Worm (Caenorhabditis elegans) whole organism, L4 larva: ENCODE results near the gene ZK892.3.
A peak's percentile ranks its signal among the peaks of the same experiment; 100 is the strongest.

ENCODE experiments used
- F10B5.3 ChIP-seq: sonication (generic microtip); optimal IDR thresholded peaks from 2 replicates; lab custom pipeline; 2016; ENCODE audit warnings: mild to moderate bottlenecking, missing genetic modification characterization, missing compliant biosample characterization
- F44E2.7 ChIP-seq: fragments of 200-800 bp; sonication (Bioruptor generic); IDR thresholded peaks from 2 replicates; pipeline ENCODE4 v2.1.2; 2022; ENCODE audit warnings: missing genetic modification characterization, missing compliant biosample characterization
- T26A8.4 ChIP-seq: fragments of 200-800 bp; sonication (Bioruptor generic); IDR thresholded peaks from 2 replicates; pipeline ENCODE4 v1.3.6; 2022; ENCODE audit warnings: missing genetic modification characterization, missing compliant biosample characterization
- Y75B8A.6 ChIP-seq: fragments of 200-800 bp; sonication (Bioruptor generic); IDR thresholded peaks from 2 replicates; pipeline ENCODE4 v1.3.6; 2022; ENCODE audit warnings: missing genetic modification reagents, missing genetic modification characterization, missing compliant biosample characterization
- aha-1 ChIP-seq: fragments of 150-350 bp; peaks from one replicate; lab custom pipeline; 2014; ENCODE audit warnings: missing biosample characterization, missing genetic modification characterization
- ceh-20 ChIP-seq: fragments of 200-800 bp; sonication (Bioruptor generic); IDR thresholded peaks from 2 replicates; pipeline ENCODE4 v1.3.6; 2022; ENCODE audit warnings: missing genetic modification reagents, missing genetic modification characterization, missing compliant biosample characterization
- daf-12 ChIP-seq: fragments of 150-350 bp; optimal IDR thresholded peaks from 2 replicates; lab custom pipeline; 2014; ENCODE audit warnings: missing biosample characterization, missing genetic modification reagents, missing genetic modification characterization
- daf-8 ChIP-seq: fragments of 200-800 bp; sonication (Bioruptor generic); IDR thresholded peaks from 2 replicates; pipeline ENCODE4 v1.3.6; 2022; ENCODE audit warnings: missing genetic modification characterization, missing compliant biosample characterization
- dpl-1 ChIP-seq: fragments of 150-350 bp; optimal IDR thresholded peaks from 2 replicates; lab custom pipeline; 2014; ENCODE audit warnings: missing biosample characterization, missing genetic modification reagents, missing genetic modification characterization
- dve-1 ChIP-seq: sonication (generic microtip); optimal IDR thresholded peaks from 2 replicates; lab custom pipeline; 2017; ENCODE audit warnings: antibody characterized with exemption, mild to moderate bottlenecking, missing genetic modification characterization, missing compliant biosample characterization; ENCODE audit not compliant: insufficient read depth
- hlh-11 ChIP-seq: fragments of 200-800 bp; sonication (Bioruptor generic); optimal IDR thresholded peaks from 2 replicates; lab custom pipeline; 2018; ENCODE audit warnings: mild to moderate bottlenecking, missing genetic modification characterization, missing compliant biosample characterization
- jun-1 ChIP-seq: fragments of 150-350 bp; optimal IDR thresholded peaks from 2 replicates; lab custom pipeline; 2014; ENCODE audit warnings: missing biosample characterization, missing genetic modification reagents, missing genetic modification characterization
- lim-7 ChIP-seq: fragments of 200-800 bp; sonication (Bioruptor generic); IDR thresholded peaks from 2 replicates; pipeline ENCODE4 v1.3.6; 2022; ENCODE audit warnings: missing genetic modification characterization, missing compliant biosample characterization
- lin-15B ChIP-seq: fragments of 150-350 bp; sonication (generic microtip); optimal IDR thresholded peaks from 3 replicates; lab custom pipeline; 2014; ENCODE audit warnings: missing biosample characterization, missing genetic modification characterization
- lin-38 ChIP-seq: fragments of 200-800 bp; sonication (Bioruptor generic); IDR thresholded peaks from 2 replicates; pipeline ENCODE4 v1.3.6; 2022; ENCODE audit warnings: missing genetic modification reagents, missing genetic modification characterization, missing compliant biosample characterization
- lir-3 ChIP-seq: sonication (generic microtip); optimal IDR thresholded peaks from 2 replicates; lab custom pipeline; 2016; ENCODE audit warnings: mild to moderate bottlenecking, missing genetic modification characterization, missing compliant biosample characterization
- mxl-2 ChIP-seq: fragments of 200-800 bp; sonication (Bioruptor generic); conservative IDR thresholded peaks from 2 replicates; pipeline ENCODE4 v1.3.6; 2022; ENCODE audit warnings: missing genetic modification reagents, missing genetic modification characterization, missing compliant biosample characterization
- mxl-3 ChIP-seq: fragments of 200-800 bp; sonication (Bioruptor generic); optimal IDR thresholded peaks from 2 replicates; lab custom pipeline; 2018; ENCODE audit warnings: mild to moderate bottlenecking, missing genetic modification characterization, missing compliant biosample characterization
- nhr-10 ChIP-seq: fragments of 150-350 bp; optimal IDR thresholded peaks from 2 replicates; lab custom pipeline; 2014; ENCODE audit warnings: missing biosample characterization, missing genetic modification characterization
- nhr-11 ChIP-seq: fragments of 150-350 bp; optimal IDR thresholded peaks from 2 replicates; lab custom pipeline; 2014; ENCODE audit warnings: missing biosample characterization, missing genetic modification characterization
- nhr-237 ChIP-seq: sonication (generic microtip); optimal IDR thresholded peaks from 2 replicates; lab custom pipeline; 2017; ENCODE audit warnings: missing biosample characterization, missing genetic modification characterization
- nhr-28 ChIP-seq: fragments of 150-350 bp; optimal IDR thresholded peaks from 2 replicates; lab custom pipeline; 2014; ENCODE audit warnings: missing biosample characterization, missing genetic modification characterization
- nhr-41 ChIP-seq: fragments of 200-800 bp; sonication (Bioruptor generic); IDR thresholded peaks from 2 replicates; pipeline ENCODE4 v1.3.6; 2022; ENCODE audit warnings: missing genetic modification reagents, missing genetic modification characterization, missing compliant biosample characterization
- nhr-48 ChIP-seq: sonication (generic microtip); optimal IDR thresholded peaks from 2 replicates; lab custom pipeline; 2016; ENCODE audit warnings: mild to moderate bottlenecking, missing genetic modification characterization, missing compliant biosample characterization
- nhr-76 ChIP-seq: fragments of 150-350 bp; optimal IDR thresholded peaks from 2 replicates; lab custom pipeline; 2014; ENCODE audit warnings: missing biosample characterization, missing genetic modification characterization
- nhr-77 ChIP-seq: fragments of 150-350 bp; optimal IDR thresholded peaks from 2 replicates; lab custom pipeline; 2014; ENCODE audit warnings: missing biosample characterization, missing genetic modification characterization
- pha-4 ChIP-seq, 2 experiments: fragments of 150-350 bp in 1 of 2; fragments of 200-800 bp in 1 of 2; sonication (Bioruptor generic) in 1 of 2; IDR thresholded peaks in 1 of 2; optimal IDR thresholded peaks in 1 of 2; 2 replicates each; pipeline versions ENCODE4 v1.3.6 to Lab custom; 2014 to 2022; ENCODE audit warnings: missing genetic modification characterization in 2 of 2, missing genetic modification reagents in 2 of 2, missing biosample characterization in 1 of 2, missing compliant biosample characterization in 1 of 2
- php-3 ChIP-seq: fragments of 200-800 bp; sonication (Bioruptor generic); IDR thresholded peaks from 2 replicates; pipeline ENCODE4 v1.3.6; 2022; ENCODE audit warnings: missing genetic modification reagents, missing genetic modification characterization, missing compliant biosample characterization
- skn-1 ChIP-seq: fragments of 150-350 bp; optimal IDR thresholded peaks from 2 replicates; lab custom pipeline; 2014; ENCODE audit warnings: missing biosample characterization, missing genetic modification characterization
- snpc-1.2 ChIP-seq: fragments of 200-800 bp; sonication (Bioruptor generic); IDR thresholded peaks from 2 replicates; pipeline ENCODE4 v1.3.6; 2022; ENCODE audit warnings: missing genetic modification reagents, missing genetic modification characterization, missing compliant biosample characterization
- spr-1 ChIP-seq: sonication (generic microtip); optimal IDR thresholded peaks from 2 replicates; lab custom pipeline; 2016; ENCODE audit warnings: mild to moderate bottlenecking, missing genetic modification characterization, missing compliant biosample characterization
- tra-1 ChIP-seq: fragments of 200-800 bp; sonication (Bioruptor generic); IDR thresholded peaks from 2 replicates; pipeline ENCODE4 v1.3.6; 2022; ENCODE audit warnings: missing genetic modification reagents, missing genetic modification characterization, missing compliant biosample characterization
- unc-130 ChIP-seq: sonication (generic microtip); optimal IDR thresholded peaks from 2 replicates; lab custom pipeline; 2016; ENCODE audit warnings: missing genetic modification reagents, missing genetic modification characterization, missing compliant biosample characterization
- vab-7 ChIP-seq: fragments of 200-800 bp; sonication (Bioruptor generic); IDR thresholded peaks from 2 replicates; pipeline ENCODE4 v1.3.6; 2022; ENCODE audit warnings: missing genetic modification reagents, missing genetic modification characterization, missing compliant biosample characterization
- ztf-11 ChIP-seq: fragments of 150-350 bp; optimal IDR thresholded peaks from 2 replicates; lab custom pipeline; 2014; ENCODE audit warnings: missing biosample characterization, missing genetic modification characterization
- ztf-7 ChIP-seq: fragments of 150-350 bp; optimal IDR thresholded peaks from 2 replicates; lab custom pipeline; 2014; ENCODE audit warnings: missing biosample characterization, missing genetic modification characterization

The ZK892.3 gene

DNA sequence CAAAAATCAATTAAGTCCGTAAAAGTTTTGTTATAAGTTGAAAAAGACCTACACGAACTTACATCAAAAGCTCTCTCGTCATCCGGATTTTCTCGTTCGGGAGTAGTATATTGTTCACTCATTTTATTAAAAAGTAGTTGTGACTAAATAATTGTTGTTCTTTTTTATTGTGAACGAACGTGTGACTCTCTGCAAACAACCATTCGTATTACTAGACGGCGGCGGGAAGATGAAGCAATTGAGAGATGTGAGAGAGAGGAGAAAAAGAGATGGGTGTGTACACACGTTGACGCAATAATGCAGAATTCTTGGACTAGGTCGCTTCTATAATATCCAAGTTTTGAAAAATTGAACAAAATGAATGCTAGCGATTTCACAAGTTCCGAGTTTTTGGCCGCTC, 43.3 kb downstream of the ZK892.3 start, which contains the start of the genes F52H3.11 and bath-38 (continued):
- no peak for TF ChIP-seq jun-1 (tag; lab: Kevin White, UChicago)
- no peak for TF ChIP-seq nhr-77 (tag; lab: Kevin White, UChicago)
- no peak for TF ChIP-seq F10B5.3 (tag; lab: Kevin White, UChicago)
- TF ChIP-seq lin-15B, result no peak
- no peak for TF ChIP-seq unc-130 (GFP tag; lab: Kevin White, UChicago)
- TF ChIP-seq Y75B8A.6 (GFP tag; lab: Robert Waterston, UW), result no peak
- no peak for TF ChIP-seq tra-1 (GFP tag; lab: Robert Waterston, UW)
- no peak for TF ChIP-seq snpc-1.2 (GFP tag; lab: Robert Waterston, UW)
- no peak for TF ChIP-seq daf-8 (GFP tag; lab: Robert Waterston, UW)
- TF ChIP-seq nhr-76 (tag; lab: Kevin White, UChicago), result no peak
- no peak for TF ChIP-seq nhr-41 (GFP tag; lab: Robert Waterston, UW)
- no peak for TF ChIP-seq daf-12 (tag; lab: Kevin White, UChicago)
- no peak for TF ChIP-seq nhr-48 (tag; lab: Kevin White, UChicago)
- TF ChIP-seq dve-1 (tag; lab: Kevin White, UChicago), result peak; percentile 58
- TF ChIP-seq T26A8.4 (GFP tag; lab: Robert Waterston, UW), result no peak
- no peak for TF ChIP-seq lim-7 (GFP tag; lab: Robert Waterston, UW)
- TF ChIP-seq ztf-11, result no peak
- TF ChIP-seq spr-1 (tag; lab: Kevin White, UChicago), result no peak
- TF ChIP-seq ztf-7 (tag; lab: Kevin White, UChicago), result peak; percentile 13
- TF ChIP-seq vab-7, result no peak
- no peak for TF ChIP-seq php-3 (GFP tag; lab: Robert Waterston, UW)
- no peak for TF ChIP-seq lir-3 (tag; lab: Kevin White, UChicago)
- TF ChIP-seq ceh-20, result no peak
- no peak for TF ChIP-seq nhr-10 (tag; lab: Kevin White, UChicago)
- TF ChIP-seq dpl-1 (GFP tag; lab: Kevin White, UChicago), result peak; percentile 54
- no peak for TF ChIP-seq nhr-28 (tag; lab: Kevin White, UChicago)
- no peak for TF ChIP-seq mxl-3 (GFP tag; lab: Kevin White, UChicago)
- TF ChIP-seq hlh-11 (tag; lab: Kevin White, UChicago), result no peak
- no peak for TF ChIP-seq mxl-2 (GFP tag; lab: Robert Waterston, UW)

DNA sequence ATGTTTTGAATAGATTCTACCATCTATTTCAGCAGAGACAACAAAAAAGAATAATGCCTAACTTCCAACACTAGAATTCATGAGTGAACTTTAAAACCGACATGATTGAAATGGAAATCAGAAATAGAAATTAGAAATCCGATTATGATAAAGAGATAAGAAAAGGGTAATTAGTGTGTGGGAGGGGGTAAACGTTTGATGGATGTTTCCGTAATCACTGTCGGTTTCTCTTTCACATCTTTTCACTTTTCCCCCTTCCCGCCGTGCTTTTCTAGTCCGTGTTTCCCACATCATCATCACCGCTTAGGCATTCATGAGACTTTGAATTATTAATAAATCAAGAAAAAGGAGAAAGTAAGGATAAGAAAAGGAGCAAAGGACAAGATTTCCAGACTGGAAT, 44.0 kb downstream of the ZK892.3 start:
- no peak for TF ChIP-seq skn-1

DNA sequence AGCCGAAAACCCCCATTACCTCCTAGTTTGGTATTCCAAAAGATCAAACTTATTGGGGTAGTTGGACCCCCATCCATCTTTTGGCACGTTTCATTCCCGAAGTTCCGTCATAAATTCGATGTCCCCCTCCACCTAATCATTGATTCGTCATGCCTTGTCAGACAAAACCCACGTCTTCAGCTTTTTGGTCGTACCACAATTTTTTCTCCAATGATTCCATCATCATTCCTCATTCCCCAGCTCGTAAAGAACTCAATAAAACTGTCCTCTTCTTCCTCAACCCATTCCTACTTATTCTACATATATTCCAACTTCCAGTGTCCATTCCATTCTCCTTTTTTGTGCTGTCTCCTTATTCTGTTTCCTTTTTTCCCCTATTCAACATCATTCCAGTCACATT, 46.9 kb downstream of the ZK892.3 start, which contains the start of gene flp-4:
TSS of gene flp-4 (plus strand) at position 301 of the 400 bp plus-strand sequence.
- TF ChIP-seq daf-12 (tag; lab: Kevin White, UChicago) (no peak), F44E2.7 (GFP tag; lab: Robert Waterston, UW) (no peak), lin-38 (GFP tag; lab: Robert Waterston, UW) (no peak)

DNA sequence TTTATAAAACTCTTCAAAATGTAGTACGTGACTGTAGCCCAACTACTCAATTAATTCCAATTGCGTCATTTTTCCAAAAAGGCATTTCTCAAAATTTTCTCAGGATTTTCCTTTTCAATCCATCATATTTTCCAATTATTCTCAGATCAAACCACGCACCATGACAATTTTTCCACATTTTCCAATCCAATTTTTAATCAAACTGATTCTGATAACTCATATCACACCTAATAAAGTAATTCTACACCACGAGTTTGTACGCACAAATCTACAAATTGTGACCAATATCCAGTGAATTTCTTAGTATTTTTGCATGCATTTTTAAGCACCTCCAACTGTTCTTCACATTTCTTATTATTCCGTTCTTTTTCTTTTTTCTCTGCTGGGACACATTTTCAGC, 49.8 kb downstream of the ZK892.3 start:
- TF ChIP-seq nhr-237 (tag; lab: Kevin White, UChicago), result no peak
- peak; percentile 47 for TF ChIP-seq nhr-11 (tag; lab: Kevin White, UChicago)
- TF ChIP-seq spr-1 (tag; lab: Kevin White, UChicago), result no peak
- no peak for TF ChIP-seq pha-4 (GFP tag; IDR thresholded peaks at IDR 0.05; lab: Robert Waterston, UW)
- no peak for TF ChIP-seq pha-4 (tag; optimal IDR thresholded peaks at IDR 0.05; lab: Kevin White, UChicago)
- peak; percentile 77 for TF ChIP-seq aha-1 (tag; lab: Kevin White, UChicago)
